Fruit fly (Drosophila melanogaster): ENCODE measurements around the gene abs.

DNA sequence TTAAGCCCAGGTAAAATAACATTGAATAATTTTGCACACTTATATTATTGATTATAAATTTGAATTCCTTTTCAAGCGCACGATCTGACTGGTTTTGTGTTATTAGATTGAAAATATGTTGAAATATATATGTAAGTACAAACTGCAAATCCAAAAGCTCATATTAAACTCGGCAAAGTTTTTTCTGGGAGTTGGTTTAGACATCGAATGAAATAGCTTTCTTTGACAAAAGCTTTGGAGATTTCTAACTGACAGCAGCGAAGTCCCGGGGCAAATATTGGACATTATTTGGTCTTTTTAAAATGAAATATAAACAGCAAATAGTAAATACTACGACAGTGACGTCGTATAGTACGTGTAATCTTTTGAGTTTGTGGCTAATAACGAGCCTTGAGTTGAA, 18.4 kb downstream of the abs start, which contains the start of gene TwdlG:
- no peak for TF ChIP-seq CG8632 (GFP tag; optimal IDR thresholded peaks at IDR 0.05)
- TF ChIP-seq CG1621 (tag; optimal IDR thresholded peaks at IDR 0.05): no peak
- no peak for TF ChIP-seq CG10631 (GFP tag; optimal IDR thresholded peaks at IDR 0.05)
- TF ChIP-seq Hr38 (GFP tag; optimal IDR thresholded peaks at IDR 0.05): no peak
- TF ChIP-seq CG10669 (GFP tag; optimal IDR thresholded peaks at IDR 0.05): no peak
- TF ChIP-seq eg (GFP tag; IDR thresholded peaks at IDR 0.05): no peak
- no peak for TF ChIP-seq CG34406 (GFP tag; optimal IDR thresholded peaks at IDR 0.05)
- TF ChIP-seq Hr4 (GFP tag; optimal IDR thresholded peaks at IDR 0.05): no peak
- TF ChIP-seq pdm3 (GFP tag; optimal IDR thresholded peaks at IDR 0.05): no peak
- no peak for TF ChIP-seq Met (GFP tag; optimal IDR thresholded peaks at IDR 0.05)
- no peak for TF ChIP-seq Sox14 (GFP tag; optimal IDR thresholded peaks at IDR 0.05)
- no peak for TF ChIP-seq acj6 (GFP tag; optimal IDR thresholded peaks at IDR 0.05)
